Fruit fly (Drosophila melanogaster) whole organism, embryonic: ENCODE results near the gene CG12990.

Experiments used
- Aef1 ChIP-seq: fragments of 200-800 bp; sonication (Bioruptor generic); IDR thresholded peaks from 3 replicates; pipeline ENCODE4 v1.3.6; 2022; ENCODE audit warnings: missing biosample characterization, missing genetic modification characterization
- BtbVII ChIP-seq: fragments of 200-800 bp; sonication (Bioruptor generic); optimal IDR thresholded peaks from 3 replicates; lab custom pipeline; 2017; ENCODE audit warnings: missing biosample characterization, mild to moderate bottlenecking, missing genetic modification characterization
- CG10267 ChIP-seq: fragments of 200-800 bp; sonication (Bioruptor generic); optimal IDR thresholded peaks from 2 replicates; lab custom pipeline; 2018; ENCODE audit warnings: missing biosample characterization, mild to moderate bottlenecking, missing genetic modification characterization, moderate library complexity
- CG10565 ChIP-seq: fragments of 200-800 bp; sonication (Bioruptor generic); optimal IDR thresholded peaks from 3 replicates; lab custom pipeline; 2016; ENCODE audit warnings: missing biosample characterization, mild to moderate bottlenecking, missing genetic modification characterization
- CG12236 ChIP-seq: fragments of 200-800 bp; sonication (Bioruptor generic); optimal IDR thresholded peaks from 2 replicates; lab custom pipeline; 2016; ENCODE audit warnings: missing biosample characterization, missing genetic modification characterization
- CG13775 ChIP-seq: fragments of 200-800 bp; sonication (Bioruptor generic); optimal IDR thresholded peaks from 3 replicates; lab custom pipeline; 2017; ENCODE audit warnings: missing biosample characterization, mild to moderate bottlenecking, missing genetic modification characterization
- CG15073 ChIP-seq: fragments of 200-800 bp; sonication (Bioruptor generic); optimal IDR thresholded peaks from 2 replicates; lab custom pipeline; 2016; ENCODE audit warnings: missing biosample characterization, missing genetic modification characterization
- CG15696 ChIP-seq: fragments of 200-800 bp; sonication (Bioruptor generic); optimal IDR thresholded peaks from 2 replicates; lab custom pipeline; 2019; ENCODE audit warnings: missing biosample characterization, mild to moderate bottlenecking, missing genetic modification characterization, moderate library complexity
- CG16863 ChIP-seq: fragments of 200-800 bp; sonication (Bioruptor generic); optimal IDR thresholded peaks from 3 replicates; lab custom pipeline; 2016; ENCODE audit warnings: missing biosample characterization, missing genetic modification characterization
- CG17568 ChIP-seq: fragments of 200-800 bp; sonication (Bioruptor generic); optimal IDR thresholded peaks from 2 replicates; lab custom pipeline; 2018; ENCODE audit warnings: missing biosample characterization, mild to moderate bottlenecking, missing genetic modification characterization, moderate library complexity
- CG18262 ChIP-seq: fragments of 200-800 bp; optimal IDR thresholded peaks from 3 replicates; lab custom pipeline; 2019; ENCODE audit warnings: missing biosample characterization, mild to moderate bottlenecking, missing genetic modification characterization, moderate library complexity
- CG2875 ChIP-seq: fragments of 200-800 bp; sonication (Bioruptor generic); optimal IDR thresholded peaks from 2 replicates; lab custom pipeline; 2017; ENCODE audit warnings: missing biosample characterization, mild to moderate bottlenecking, missing genetic modification characterization, missing genetic modification reagents
- CG31441 ChIP-seq: fragments of 200-800 bp; sonication (Bioruptor generic); IDR thresholded peaks from 2 replicates; pipeline ENCODE4 v1.3.6; 2022; ENCODE audit warnings: missing biosample characterization, missing genetic modification characterization
- CG32767 ChIP-seq: fragments of 200-800 bp; sonication (Bioruptor generic); IDR thresholded peaks from 2 replicates; pipeline ENCODE4 v1.3.6; 2022; ENCODE audit warnings: missing biosample characterization, missing genetic modification characterization
- CG3281 ChIP-seq: fragments of 200-800 bp; sonication (Bioruptor generic); optimal IDR thresholded peaks from 3 replicates; lab custom pipeline; 2017; ENCODE audit warnings: missing biosample characterization, mild to moderate bottlenecking, missing genetic modification characterization
- CG43689 ChIP-seq: fragments of 200-800 bp; sonication (Bioruptor generic); IDR thresholded peaks from 2 replicates; pipeline ENCODE4 v1.3.6; 2022; ENCODE audit warnings: missing biosample characterization, missing genetic modification characterization
- CG4707 ChIP-seq: fragments of 200-800 bp; sonication (Bioruptor generic); optimal IDR thresholded peaks from 2 replicates; lab custom pipeline; 2018; ENCODE audit warnings: missing biosample characterization, mild to moderate bottlenecking, missing genetic modification characterization, moderate library complexity
- CG5245 ChIP-seq: fragments of 200-800 bp; sonication (Bioruptor generic); optimal IDR thresholded peaks from 3 replicates; lab custom pipeline; 2016; ENCODE audit warnings: missing biosample characterization, missing genetic modification characterization
- CG7556 ChIP-seq: fragments of 200-800 bp; sonication (Bioruptor generic); optimal IDR thresholded peaks from 2 replicates; lab custom pipeline; 2017; ENCODE audit warnings: missing biosample characterization, mild to moderate bottlenecking, missing genetic modification characterization
- CG8290 ChIP-seq, 3 experiments: fragments of 200-800 bp; sonication (Bioruptor generic); optimal IDR thresholded peaks; 2 replicates each; lab custom pipeline; 2016 to 2019; ENCODE audit warnings: missing biosample characterization in 3 of 3, missing genetic modification characterization in 3 of 3, mild to moderate bottlenecking in 2 of 3, moderate library complexity in 1 of 3
- CG9932 ChIP-seq: fragments of 200-800 bp; sonication (Bioruptor generic); IDR thresholded peaks from 2 replicates; pipeline ENCODE4 v1.3.6; 2022; ENCODE audit warnings: missing biosample characterization, missing genetic modification characterization
- Dip2 ChIP-seq: fragments of 200-800 bp; sonication (Bioruptor generic); IDR thresholded peaks from 2 replicates; pipeline ENCODE4 v1.3.6; 2022; ENCODE audit warnings: missing biosample characterization, missing genetic modification characterization
- Dip3 ChIP-seq: fragments of 200-800 bp; sonication (Bioruptor generic); optimal IDR thresholded peaks from 3 replicates; lab custom pipeline; 2016; ENCODE audit warnings: missing biosample characterization, missing genetic modification characterization
- Elba2 ChIP-seq: fragments of 200-800 bp; sonication (Bioruptor generic); optimal IDR thresholded peaks from 3 replicates; lab custom pipeline; 2016; ENCODE audit warnings: missing biosample characterization, missing genetic modification characterization
- Hand ChIP-seq: fragments of 200-800 bp; sonication (Bioruptor generic); optimal IDR thresholded peaks from 2 replicates; lab custom pipeline; 2017; ENCODE audit warnings: mild to moderate bottlenecking, missing biosample characterization, missing genetic modification reagents, missing genetic modification characterization
- Mrtf ChIP-seq: fragments of 200-800 bp; sonication (Bioruptor generic); IDR thresholded peaks from 3 replicates; pipeline ENCODE4 v1.3.6; 2022; ENCODE audit warnings: missing biosample characterization, missing genetic modification characterization
- Myb ChIP-seq: fragments of 200-800 bp; sonication (Bioruptor generic); optimal IDR thresholded peaks from 2 replicates; lab custom pipeline; 2016; ENCODE audit warnings: missing biosample characterization, missing genetic modification characterization
- Rfx ChIP-seq: fragments of 200-800 bp; sonication (Bioruptor generic); IDR thresholded peaks from 2 replicates; pipeline ENCODE4 v1.3.6; 2022; ENCODE audit warnings: missing biosample characterization, missing genetic modification characterization
- al ChIP-seq: fragments of 200-800 bp; sonication (Bioruptor generic); IDR thresholded peaks from 2 replicates; pipeline ENCODE4 v1.3.6; 2022; ENCODE audit warnings: missing biosample characterization, missing genetic modification characterization
- ap ChIP-seq: fragments of 200-800 bp; sonication (Bioruptor generic); IDR thresholded peaks from 2 replicates; pipeline ENCODE4 v1.3.6; 2022; ENCODE audit warnings: missing biosample characterization, missing genetic modification characterization
- az2 ChIP-seq: fragments of 200-800 bp; sonication (Bioruptor generic); optimal IDR thresholded peaks from 3 replicates; lab custom pipeline; 2016; ENCODE audit warnings: missing biosample characterization, missing genetic modification characterization
- exex ChIP-seq: fragments of 200-800 bp; sonication (Bioruptor generic); optimal IDR thresholded peaks from 4 replicates; lab custom pipeline; 2018; ENCODE audit warnings: missing biosample characterization, mild to moderate bottlenecking, missing genetic modification characterization, moderate library complexity
- eyg ChIP-seq: fragments of 200-800 bp; sonication (Bioruptor generic); optimal IDR thresholded peaks from 3 replicates; lab custom pipeline; 2016; ENCODE audit warnings: missing biosample characterization, missing genetic modification characterization
- h ChIP-seq: fragments of >200 bp; optimal IDR thresholded peaks from 2 replicates; lab custom pipeline; 2017
- ham ChIP-seq: fragments of 200-800 bp; sonication (Bioruptor generic); IDR thresholded peaks from 2 replicates; pipeline ENCODE4 v1.3.6; 2022; ENCODE audit warnings: missing biosample characterization, missing genetic modification characterization
- hkb ChIP-seq, 2 experiments: fragments of 200-800 bp in 1 of 2; fragments of >200 bp in 1 of 2; sonication (Bioruptor generic) in 1 of 2; IDR thresholded peaks in 1 of 2; optimal IDR thresholded peaks in 1 of 2; 2 replicates each; pipeline versions ENCODE4 v1.3.6 to Lab custom; 2017 to 2022; ENCODE audit warnings: missing biosample characterization in 1 of 2, missing genetic modification characterization in 1 of 2
- otp ChIP-seq: fragments of 200-800 bp; sonication (Bioruptor generic); IDR thresholded peaks from 3 replicates; pipeline ENCODE4, ENCODE4 v1.3.6; 2022; ENCODE audit warnings: missing biosample characterization, missing genetic modification characterization
- pita ChIP-seq: fragments of 200-800 bp; sonication (Bioruptor generic); optimal IDR thresholded peaks from 2 replicates; lab custom pipeline; 2017; ENCODE audit warnings: missing biosample characterization, mild to moderate bottlenecking, missing genetic modification characterization
- pzg ChIP-seq: fragments of 200-800 bp; sonication (Bioruptor generic); optimal IDR thresholded peaks from 3 replicates; lab custom pipeline; 2018; ENCODE audit warnings: missing biosample characterization, mild to moderate bottlenecking, missing genetic modification characterization, moderate library complexity
- run ChIP-seq: fragments of 200-800 bp; sonication (Bioruptor generic); optimal IDR thresholded peaks from 3 replicates; lab custom pipeline; 2018; ENCODE audit warnings: missing biosample characterization, mild to moderate bottlenecking, missing genetic modification characterization
- slou ChIP-seq: fragments of 200-800 bp; sonication (Bioruptor generic); optimal IDR thresholded peaks from 3 replicates; lab custom pipeline; 2016; ENCODE audit warnings: missing biosample characterization, missing genetic modification characterization
- sna ChIP-seq: fragments of 200-800 bp; sonication (Bioruptor generic); IDR thresholded peaks from 2 replicates; pipeline ENCODE4 v1.3.6; 2022; ENCODE audit warnings: missing biosample characterization, missing genetic modification characterization; ENCODE audit not compliant: partially characterized antibody
- sr ChIP-seq: fragments of 200-800 bp; sonication (Bioruptor generic); IDR thresholded peaks from 3 replicates; pipeline ENCODE4 v1.3.6; 2022; ENCODE audit warnings: missing biosample characterization, missing genetic modification characterization
- ssp ChIP-seq: fragments of 200-800 bp; sonication (Bioruptor generic); IDR thresholded peaks from 2 replicates; pipeline ENCODE4 v1.3.6; 2022; ENCODE audit warnings: missing biosample characterization, missing genetic modification characterization
- tap ChIP-seq: fragments of 200-800 bp; optimal IDR thresholded peaks from 3 replicates; lab custom pipeline; 2019; ENCODE audit warnings: missing biosample characterization, mild to moderate bottlenecking, missing genetic modification characterization, moderate library complexity
- trem ChIP-seq: fragments of 200-800 bp; optimal IDR thresholded peaks from 3 replicates; lab custom pipeline; 2019; ENCODE audit warnings: missing biosample characterization, mild to moderate bottlenecking, missing genetic modification characterization, moderate library complexity
- tup ChIP-seq: fragments of 200-800 bp; sonication (Bioruptor generic); optimal IDR thresholded peaks from 2 replicates; lab custom pipeline; 2016; ENCODE audit warnings: missing biosample characterization, mild to moderate bottlenecking, missing genetic modification characterization, moderate library complexity
- wor ChIP-seq: fragments of 200-800 bp; sonication (Bioruptor generic); IDR thresholded peaks from 2 replicates; pipeline ENCODE4 v1.3.6; 2022; ENCODE audit warnings: missing biosample characterization, missing genetic modification characterization
- zfh2 ChIP-seq: fragments of 200-800 bp; sonication (Bioruptor generic); optimal IDR thresholded peaks from 2 replicates; lab custom pipeline; 2016; ENCODE audit warnings: missing biosample characterization, missing genetic modification characterization

The CG12990 gene

dm6 chrX:17682745-17683505, 11.2 kb upstream of the CG12990 start (continued):
- TF ChIP-seq exex (tag; lab: Kevin White, UChicago) (no peak), Aef1 (GFP tag; lab: Robert Waterston, UW) (peak; percentile 86), Myb (GFP tag; lab: Kevin White, UChicago) (no peak), h (lab: Kevin White, UChicago) (no peak), CG31441 (GFP tag; lab: Robert Waterston, UW) (peak; percentile 75), al (GFP tag; lab: Robert Waterston, UW) (0 out of 2 replicates have a peak, but pooled peaks have one; percentile 22), Mrtf (GFP tag; lab: Robert Waterston, UW) (peak; percentile 81), pzg (no peak), Dip3 (GFP tag; lab: Kevin White, UChicago) (peak; percentile 3), CG9932 (GFP tag; lab: Robert Waterston, UW) (peak; percentile 40; the same call in 1 of the 2 replicates), hkb (optimal IDR thresholded peaks at IDR 0.05; lab: Kevin White, UChicago) (no peak), hkb (GFP tag; IDR thresholded peaks at IDR 0.05; lab: Robert Waterston, UW) (peak; percentile 77), CG10565 (GFP tag; lab: Kevin White, UChicago) (no peak), CG3281 (no peak), zfh2 (no peak), CG16863 (GFP tag; lab: Kevin White, UChicago) (peak; percentile 19), ssp (peak; percentile 67), otp (peak; percentile 69), CG43689 (GFP tag; lab: Robert Waterston, UW) (peak; percentile 63), ham (GFP tag; lab: Robert Waterston, UW) (no peak), slou (GFP tag; lab: Kevin White, UChicago) (no peak), BtbVII (GFP tag; lab: Kevin White, UChicago) (peak; percentile 34), az2 (GFP tag; lab: Kevin White, UChicago) (peak; percentile 61), Rfx (GFP tag; lab: Robert Waterston, UW) (peak; percentile 57), CG13775 (GFP tag; lab: Kevin White, UChicago) (peak; percentile 28), tup (GFP tag; lab: Kevin White, UChicago) (peak; percentile 33), eyg (GFP tag; lab: Kevin White, UChicago) (no peak), CG32767 (GFP tag; lab: Robert Waterston, UW) (peak; percentile 45; the same call in 1 of the 2 replicates), CG8290 (GFP tag; optimal IDR thresholded peaks at IDR 0.05; lab: Kevin White, UChicago) (no peak), CG8290 (tag; optimal IDR thresholded peaks at IDR 0.05; lab: Kevin White, UChicago) (no peak), sr (GFP tag; lab: Robert Waterston, UW) (0 out of 3 replicates have a peak, but pooled peaks have one; percentile 42), run (tag; lab: Kevin White, UChicago) (peak; percentile 16), CG2875 (GFP tag; lab: Kevin White, UChicago) (peak; percentile 58), CG17568 (GFP tag; lab: Kevin White, UChicago) (peak; percentile 30), CG18262 (tag; lab: Kevin White, UChicago) (peak; percentile 66), wor (GFP tag; lab: Robert Waterston, UW) (peak; percentile 78), tap (tag; lab: Kevin White, UChicago) (peak; percentile 40), CG7556 (peak; percentile 51), trem (tag; lab: Kevin White, UChicago) (peak; percentile 26), Dip2 (no peak), Elba2 (GFP tag; lab: Kevin White, UChicago) (no peak), pita (GFP tag; lab: Kevin White, UChicago) (no peak), CG15696 (tag; lab: Kevin White, UChicago) (peak; percentile 17), CG12236 (GFP tag; lab: Kevin White, UChicago) (no peak), CG10267 (tag; lab: Kevin White, UChicago) (peak; percentile 50), ap (GFP tag; lab: Robert Waterston, UW) (peak; percentile 72), CG5245 (peak; percentile 30), CG4707 (GFP tag; lab: Kevin White, UChicago) (peak; percentile 26), sna (GFP tag; lab: Robert Waterston, UW) (no peak), CG15073 (GFP tag; lab: Kevin White, UChicago) (no peak), Hand (GFP tag; lab: Kevin White, UChicago) (no peak)
